2 fruit fly cellular contexts compared by ENCODE assay signal in the genomic region with DNA sequence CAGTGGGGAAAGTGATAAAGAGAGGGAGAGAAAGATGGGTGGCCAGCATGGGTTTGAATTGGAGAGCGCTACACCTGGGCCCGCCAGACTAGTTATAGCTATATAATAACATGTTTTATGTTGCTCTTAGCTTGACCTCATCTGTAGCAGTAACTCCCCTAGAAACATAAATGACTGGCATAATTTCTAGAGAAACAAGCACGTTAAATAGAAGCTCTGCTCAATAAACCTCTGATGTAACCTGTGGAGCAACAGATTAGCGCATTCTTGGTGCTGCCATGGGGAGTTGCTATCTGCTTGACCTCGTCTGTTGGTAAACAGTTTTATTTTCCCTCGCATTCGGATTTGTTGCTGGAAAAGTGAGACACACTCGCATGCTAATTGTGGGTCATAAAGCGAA.
TF ChIP-seq lines count a peak whose summit lies in the region.

No protein-coding gene starts in this region.

TF ChIP-seq in whole organism, embryonic, 481 proteins besides CTCF, POLR2A, EP300 and RAD21 (continued from another document and continues in another):
- TF ChIP-seq CG2678 (tag; optimal IDR thresholded peaks at IDR 0.05; lab: Kevin White, UChicago), result peak; percentile 87
- TF ChIP-seq CG15514 (GFP tag; optimal IDR thresholded peaks at IDR 0.05; lab: Kevin White, UChicago), result peak; percentile 27
- TF ChIP-seq Med (GFP tag; lab: Kevin White, UChicago), result peak; percentile 85
- peak; percentile 34 for TF ChIP-seq CG8359 (GFP tag; optimal IDR thresholded peaks at IDR 0.05; lab: Kevin White, UChicago; ENCODE audit: borderline replicate concordance)
- no peak for TF ChIP-seq Hmx (GFP tag; optimal IDR thresholded peaks at IDR 0.05; lab: Kevin White, UChicago)
- TF ChIP-seq bigmax (GFP tag; optimal IDR thresholded peaks at IDR 0.05; lab: Kevin White, UChicago), result no peak
- TF ChIP-seq repo (GFP tag; optimal IDR thresholded peaks at IDR 0.05; lab: Kevin White, UChicago), result peak; percentile 9
- TF ChIP-seq B-H1 (GFP tag; IDR thresholded peaks at IDR 0.05; lab: Robert Waterston, UW), result no peak
- TF ChIP-seq jing (GFP tag; optimal IDR thresholded peaks at IDR 0.05; lab: Kevin White, UChicago), result peak; percentile 31
- TF ChIP-seq Ets97D (GFP tag; optimal IDR thresholded peaks at IDR 0.05; lab: Kevin White, UChicago), result no peak
- no peak for TF ChIP-seq en (GFP tag; optimal IDR thresholded peaks at IDR 0.05; lab: Kevin White, UChicago)
- peak; percentile 66 for TF ChIP-seq peb (GFP tag; IDR thresholded peaks at IDR 0.05; lab: Robert Waterston, UW)
- TF ChIP-seq YL-1 (GFP tag; optimal IDR thresholded peaks at IDR 0.05; lab: Kevin White, UChicago), result no peak
- peak; percentile 58; the same call in 1 of the 2 replicates for TF ChIP-seq CG10366 (GFP tag; IDR thresholded peaks at IDR 0.05; lab: Robert Waterston, UW)
- TF ChIP-seq CG18011 (GFP tag; optimal IDR thresholded peaks at IDR 0.05; lab: Kevin White, UChicago), result no peak
- peak; percentile 69; the same call in 2 of the 3 replicates for TF ChIP-seq otp (GFP tag; IDR thresholded peaks at IDR 0.05; lab: Robert Waterston, UW)
- TF ChIP-seq Hand (GFP tag; optimal IDR thresholded peaks at IDR 0.05; lab: Kevin White, UChicago), result no peak
- TF ChIP-seq Oaz (GFP tag; IDR thresholded peaks at IDR 0.05; lab: Robert Waterston, UW), result no peak
- no peak for TF ChIP-seq crol (GFP tag; IDR thresholded peaks at IDR 0.05; lab: Robert Waterston, UW)
- TF ChIP-seq run (tag; optimal IDR thresholded peaks at IDR 0.05; lab: Kevin White, UChicago), result peak; percentile 7
- TF ChIP-seq CkIIα-i1 (GFP tag; IDR thresholded peaks at IDR 0.05; lab: Robert Waterston, UW), result no peak
- peak; percentile 43 for TF ChIP-seq CG17568 (GFP tag; optimal IDR thresholded peaks at IDR 0.05; lab: Kevin White, UChicago)
- peak; percentile 40 for TF ChIP-seq Hsf (GFP tag; optimal IDR thresholded peaks at IDR 0.05; lab: Kevin White, UChicago)
- peak; percentile 70 for TF ChIP-seq CG4424 (GFP tag; optimal IDR thresholded peaks at IDR 0.05; lab: Kevin White, UChicago)
- no peak for TF ChIP-seq CG4854 (GFP tag; optimal IDR thresholded peaks at IDR 0.05; lab: Kevin White, UChicago)
- peak; percentile 76 for TF ChIP-seq CG7839 (tag; optimal IDR thresholded peaks at IDR 0.05; lab: Kevin White, UChicago)
- TF ChIP-seq lilli (GFP tag; optimal IDR thresholded peaks at IDR 0.05; lab: Kevin White, UChicago), result peak; percentile 60
- TF ChIP-seq CG3407 (GFP tag; optimal IDR thresholded peaks at IDR 0.05; lab: Kevin White, UChicago), result peak; percentile 61
- no peak for TF ChIP-seq usp (GFP tag; optimal IDR thresholded peaks at IDR 0.05; lab: Kevin White, UChicago)
- peak; percentile 37; the same call in 1 of the 2 replicates for TF ChIP-seq esg (GFP tag; conservative IDR thresholded peaks at IDR 0.05; lab: Robert Waterston, UW)
- no peak for TF ChIP-seq chm (GFP tag; IDR thresholded peaks at IDR 0.05; lab: Robert Waterston, UW)
- TF ChIP-seq sug (tag; optimal IDR thresholded peaks at IDR 0.05; lab: Kevin White, UChicago), result peak; percentile 71
- no peak for TF ChIP-seq psq (GFP tag; optimal IDR thresholded peaks at IDR 0.05; lab: Kevin White, UChicago)
- TF ChIP-seq hb (GFP tag; IDR thresholded peaks at IDR 0.05; lab: Robert Waterston, UW; ENCODE audit: partially characterized antibody), result no peak
- peak; percentile 32; the same call in 1 of the 2 replicates for TF ChIP-seq CG4730 (GFP tag; IDR thresholded peaks at IDR 0.05; lab: Robert Waterston, UW)
- TF ChIP-seq Deaf1 (tag; optimal IDR thresholded peaks at IDR 0.05; lab: Kevin White, UChicago), result peak; percentile 20
- TF ChIP-seq CG2199 (GFP tag; IDR thresholded peaks at IDR 0.05; lab: Robert Waterston, UW), result no peak
- TF ChIP-seq CG10321 (GFP tag; IDR thresholded peaks at IDR 0.05; lab: Robert Waterston, UW), result no peak; the same call in 1 of the 2 replicates
- no peak for TF ChIP-seq dan (GFP tag; IDR thresholded peaks at IDR 0.05; lab: Robert Waterston, UW)
- TF ChIP-seq Stat92E (GFP tag; optimal IDR thresholded peaks at IDR 0.05; lab: Kevin White, UChicago), result no peak
- peak; percentile 35 for TF ChIP-seq CG8089 (GFP tag; optimal IDR thresholded peaks at IDR 0.05; lab: Kevin White, UChicago)
- TF ChIP-seq zen2 (GFP tag; IDR thresholded peaks at IDR 0.05; lab: Robert Waterston, UW; ENCODE audit: partially characterized antibody), result no peak
- peak; percentile 30 for TF ChIP-seq CG5245 (GFP tag; optimal IDR thresholded peaks at IDR 0.05; lab: Kevin White, UChicago)
- TF ChIP-seq Elba2 (GFP tag; optimal IDR thresholded peaks at IDR 0.05; lab: Kevin White, UChicago), result no peak
- TF ChIP-seq caup (GFP tag; optimal IDR thresholded peaks at IDR 0.05; lab: Kevin White, UChicago; ENCODE audit: severe bottlenecking), result peak; percentile 57
- TF ChIP-seq CG4617 (GFP tag; optimal IDR thresholded peaks at IDR 0.05; lab: Kevin White, UChicago; ENCODE audit: borderline replicate concordance), result no peak
- TF ChIP-seq toy (GFP tag; IDR thresholded peaks at IDR 0.05; lab: Robert Waterston, UW), result no peak
- TF ChIP-seq Opbp (GFP tag; IDR thresholded peaks at IDR 0.05; lab: Robert Waterston, UW; ENCODE audit: partially characterized antibody), result no peak
- no peak; the same call in 1 of the 3 replicates for TF ChIP-seq CG11560 (tag; IDR thresholded peaks at IDR 0.05; lab: Robert Waterston, UW)
- TF ChIP-seq D19A (tag; optimal IDR thresholded peaks at IDR 0.05; lab: Kevin White, UChicago), result peak; percentile 61
- peak; percentile 27 for TF ChIP-seq D19B (GFP tag; optimal IDR thresholded peaks at IDR 0.05; lab: Kevin White, UChicago)
- TF ChIP-seq CG16815 (GFP tag; optimal IDR thresholded peaks at IDR 0.05; lab: Kevin White, UChicago), result peak; percentile 11
- TF ChIP-seq fru (optimal IDR thresholded peaks at IDR 0.05; lab: Kevin White, UChicago), result no peak
- TF ChIP-seq CG1024 (GFP tag; IDR thresholded peaks at IDR 0.05; lab: Robert Waterston, UW), result 0 out of 2 replicates have a peak, but pooled peaks have one; percentile 41
- TF ChIP-seq fd64A (GFP tag; optimal IDR thresholded peaks at IDR 0.05; lab: Kevin White, UChicago), result peak; percentile 63
- peak; percentile 72 for TF ChIP-seq lab (GFP tag; optimal IDR thresholded peaks at IDR 0.05; lab: Kevin White, UChicago)
- TF ChIP-seq pzg (GFP tag; optimal IDR thresholded peaks at IDR 0.05; lab: Kevin White, UChicago), result no peak
- peak; percentile 23; the same call in 1 of the 2 replicates for TF ChIP-seq ranshi (GFP tag; IDR thresholded peaks at IDR 0.05; lab: Robert Waterston, UW)
- peak; percentile 82 for TF ChIP-seq nerfin-1 (tag; optimal IDR thresholded peaks at IDR 0.05; lab: Kevin White, UChicago)
- no peak for TF ChIP-seq CG7745 (tag; optimal IDR thresholded peaks at IDR 0.05; lab: Kevin White, UChicago)
- TF ChIP-seq lola (GFP tag; optimal IDR thresholded peaks at IDR 0.05; lab: Kevin White, UChicago), result peak in 1 of 3 experiments; percentile 44
- peak; percentile 14 for TF ChIP-seq Hr3 (GFP tag; optimal IDR thresholded peaks at IDR 0.05; lab: Kevin White, UChicago)

TF ChIP-seq in whole organism, prepupa, 60 proteins besides CTCF, POLR2A, EP300 and RAD21 (continued from another document):
- peak; percentile 7 for TF ChIP-seq Smox (GFP tag; optimal IDR thresholded peaks at IDR 0.05; lab: Kevin White, UChicago)
- TF ChIP-seq Blimp-1 (GFP tag; optimal IDR thresholded peaks at IDR 0.05; lab: Kevin White, UChicago), result no peak
- TF ChIP-seq achi (GFP tag; optimal IDR thresholded peaks at IDR 0.05; lab: Kevin White, UChicago), result peak; percentile 57
- TF ChIP-seq Met (GFP tag; optimal IDR thresholded peaks at IDR 0.05; lab: Kevin White, UChicago), result peak; percentile 22
- TF ChIP-seq salr (GFP tag; optimal IDR thresholded peaks at IDR 0.05; lab: Kevin White, UChicago), result peak; percentile 6 to 14
- peak; percentile 7 for TF ChIP-seq CG11902 (GFP tag; optimal IDR thresholded peaks at IDR 0.05; lab: Kevin White, UChicago)
- TF ChIP-seq CG16779 (tag; optimal IDR thresholded peaks at IDR 0.05; lab: Kevin White, UChicago), result no peak
- no peak for TF ChIP-seq Eip93F (GFP tag; optimal IDR thresholded peaks at IDR 0.05; lab: Kevin White, UChicago)
- no peak for TF ChIP-seq Hr38 (GFP tag; optimal IDR thresholded peaks at IDR 0.05; lab: Kevin White, UChicago)
- peak; percentile 65 for TF ChIP-seq dac (GFP tag; optimal IDR thresholded peaks at IDR 0.05; lab: Kevin White, UChicago)
- peak; percentile 9 for TF ChIP-seq CG34406 (GFP tag; optimal IDR thresholded peaks at IDR 0.05; lab: Kevin White, UChicago)
- TF ChIP-seq Eip78C (GFP tag; lab: Kevin White, UChicago), result peak; percentile 83
- TF ChIP-seq CG8119 (GFP tag; IDR thresholded peaks at IDR 0.05; lab: Robert Waterston, UW), result peak; percentile 87
- peak; percentile 56 for TF ChIP-seq Hr39 (GFP tag; optimal IDR thresholded peaks at IDR 0.05; lab: Kevin White, UChicago)
- TF ChIP-seq Ets21C (GFP tag; optimal IDR thresholded peaks at IDR 0.05; lab: Kevin White, UChicago), result peak; percentile 8
- peak; percentile 17 for TF ChIP-seq CG10669 (GFP tag; optimal IDR thresholded peaks at IDR 0.05; lab: Kevin White, UChicago)
- peak; percentile 40 for TF ChIP-seq fd59A (GFP tag; optimal IDR thresholded peaks at IDR 0.05; lab: Kevin White, UChicago)
- peak; percentile 85 for TF ChIP-seq eg (GFP tag; IDR thresholded peaks at IDR 0.05; lab: Robert Waterston, UW)
- peak; percentile 58 for TF ChIP-seq pdm3 (GFP tag; optimal IDR thresholded peaks at IDR 0.05; lab: Kevin White, UChicago)
- peak; percentile 50 for TF ChIP-seq Lpt (GFP tag; optimal IDR thresholded peaks at IDR 0.05; lab: Kevin White, UChicago)
- peak; percentile 23 for TF ChIP-seq dsx (GFP tag; optimal IDR thresholded peaks at IDR 0.05; lab: Kevin White, UChicago; ENCODE audit: poor library complexity, severe bottlenecking)
- peak; percentile 42 for TF ChIP-seq CG7368 (GFP tag; optimal IDR thresholded peaks at IDR 0.05; lab: Kevin White, UChicago)
- no peak for TF ChIP-seq CG8319 (GFP tag; optimal IDR thresholded peaks at IDR 0.05; lab: Kevin White, UChicago)
- TF ChIP-seq fkh (GFP tag; optimal IDR thresholded peaks at IDR 0.05; lab: Kevin White, UChicago), result peak; percentile 87
- no peak for TF ChIP-seq CG6854 (GFP tag; optimal IDR thresholded peaks at IDR 0.05; lab: Kevin White, UChicago)
- TF ChIP-seq net (GFP tag; optimal IDR thresholded peaks at IDR 0.05; lab: Kevin White, UChicago), result peak; percentile 21
- peak; percentile 38 for TF ChIP-seq Sox15 (GFP tag; optimal IDR thresholded peaks at IDR 0.05; lab: Kevin White, UChicago)
- TF ChIP-seq OdsH (GFP tag; optimal IDR thresholded peaks at IDR 0.05; lab: Kevin White, UChicago), result peak; percentile 56
- TF ChIP-seq Sox14 (GFP tag; optimal IDR thresholded peaks at IDR 0.05; lab: Kevin White, UChicago), result peak; percentile 38
- TF ChIP-seq Gug (GFP tag; IDR thresholded peaks at IDR 0.05; lab: Robert Waterston, UW), result peak; percentile 65
- TF ChIP-seq CG4318 (GFP tag; optimal IDR thresholded peaks at IDR 0.05; lab: Kevin White, UChicago), result peak; percentile 72
- TF ChIP-seq CG6163 (GFP tag; IDR thresholded peaks at IDR 0.05; lab: Robert Waterston, UW), result peak; percentile 53; the same call in 1 of the 3 replicates
- TF ChIP-seq lz (GFP tag; optimal IDR thresholded peaks at IDR 0.05; lab: Kevin White, UChicago), result peak; percentile 40
- peak; percentile 14 for TF ChIP-seq CG1621 (tag; optimal IDR thresholded peaks at IDR 0.05; lab: Kevin White, UChicago)
- TF ChIP-seq svp (GFP tag; lab: Kevin White, UChicago), result peak; percentile 59
- TF ChIP-seq cyc (GFP tag; optimal IDR thresholded peaks at IDR 0.05; lab: Kevin White, UChicago), result peak; percentile 33
- peak; percentile 29 for TF ChIP-seq esn (GFP tag; optimal IDR thresholded peaks at IDR 0.05; lab: Kevin White, UChicago)
- TF ChIP-seq CG6808 (GFP tag; optimal IDR thresholded peaks at IDR 0.05; lab: Kevin White, UChicago), result peak; percentile 28
- peak; percentile 57 for TF ChIP-seq CG31627 (GFP tag; optimal IDR thresholded peaks at IDR 0.05; lab: Kevin White, UChicago)
- TF ChIP-seq fd85E (GFP tag; optimal IDR thresholded peaks at IDR 0.05; lab: Kevin White, UChicago), result no peak
- TF ChIP-seq CG8632 (GFP tag; optimal IDR thresholded peaks at IDR 0.05; lab: Kevin White, UChicago), result peak; percentile 27
